Worm (Caenorhabditis elegans) whole organism, L1 larva: Measurements from ENCODE around the gene sel-2.

Experiments used
- C16A3.4 ChIP-seq: fragments of 150-350 bp; optimal IDR thresholded peaks from 2 replicates; lab custom pipeline; 2014; ENCODE audit warnings: missing biosample characterization, missing genetic modification characterization
- C34B4.2 ChIP-seq: sonication (generic microtip); optimal IDR thresholded peaks from 2 replicates; lab custom pipeline; 2017; ENCODE audit warnings: mild to moderate bottlenecking, missing genetic modification characterization, missing compliant biosample characterization
- Y116A8C.19 ChIP-seq: sonication (generic microtip); optimal IDR thresholded peaks from 2 replicates; lab custom pipeline; 2016; ENCODE audit warnings: missing compliant biosample characterization, missing genetic modification characterization, borderline replicate concordance
- aly-2 ChIP-seq: fragments of 150-350 bp; optimal IDR thresholded peaks from 2 replicates; lab custom pipeline; 2014; ENCODE audit warnings: missing biosample characterization, missing genetic modification characterization
- blmp-1 ChIP-seq: fragments of 150-350 bp; optimal IDR thresholded peaks from 2 replicates; lab custom pipeline; 2014; ENCODE audit warnings: missing biosample characterization, missing genetic modification characterization
- ceh-82 ChIP-seq, 3 experiments: fragments of 150-350 bp in 1 of 3; sonication (generic microtip) in 2 of 3; optimal IDR thresholded peaks; 2 replicates each; lab custom pipeline; 2014 to 2017; ENCODE audit warnings: missing biosample characterization in 3 of 3, missing genetic modification characterization in 3 of 3
- dpl-1 ChIP-seq, 3 experiments: fragments of 150-350 bp in 2 of 3; sonication (generic microtip) in 1 of 3; optimal IDR thresholded peaks; 2 replicates each; lab custom pipeline; 2014 to 2017; ENCODE audit warnings: missing biosample characterization in 3 of 3, missing genetic modification characterization in 3 of 3, missing genetic modification reagents in 3 of 3
- dsc-1 ChIP-seq: sonication (generic microtip); optimal IDR thresholded peaks from 2 replicates; lab custom pipeline; 2016; ENCODE audit warnings: mild to moderate bottlenecking, missing genetic modification characterization, missing compliant biosample characterization
- efl-3 ChIP-seq: fragments of 200-800 bp; sonication (Bioruptor generic); optimal IDR thresholded peaks from 2 replicates; lab custom pipeline; 2018; ENCODE audit warnings: mild to moderate bottlenecking, missing genetic modification characterization, missing compliant biosample characterization
- egl-27 ChIP-seq, 2 experiments: fragments of 150-350 bp in 1 of 2; sonication (generic microtip); optimal IDR thresholded peaks; 3 replicates each; lab custom pipeline; 2017 to 2018; ENCODE audit warnings: missing biosample characterization in 2 of 2, missing genetic modification characterization in 2 of 2, missing genetic modification reagents in 2 of 2
- elt-2 ChIP-seq: sonication (generic microtip); optimal IDR thresholded peaks from 2 replicates; lab custom pipeline; 2016; ENCODE audit warnings: missing genetic modification characterization, mild to moderate bottlenecking, inconsistent platforms, missing compliant biosample characterization, missing genetic modification reagents
- fkh-4 ChIP-seq: sonication (generic microtip); optimal IDR thresholded peaks from 2 replicates; lab custom pipeline; 2016; ENCODE audit warnings: missing compliant biosample characterization, missing genetic modification characterization, borderline replicate concordance
- grh-1 ChIP-seq: fragments of 200-800 bp; sonication (Bioruptor generic); IDR thresholded peaks from 2 replicates; pipeline ENCODE4 v1.3.6; 2022; ENCODE audit warnings: missing genetic modification reagents, missing genetic modification characterization, missing compliant biosample characterization
- hlh-17 ChIP-seq: fragments of 200-800 bp; sonication (Bioruptor generic); optimal IDR thresholded peaks from 2 replicates; lab custom pipeline; 2018; ENCODE audit warnings: missing genetic modification characterization, mild to moderate bottlenecking, missing compliant biosample characterization, moderate library complexity, borderline replicate concordance
- hlh-4 ChIP-seq: sonication (generic microtip); optimal IDR thresholded peaks from 2 replicates; lab custom pipeline; 2016; ENCODE audit warnings: mild to moderate bottlenecking, missing genetic modification characterization, missing compliant biosample characterization
- hpl-2 ChIP-seq: fragments of 150-350 bp; optimal IDR thresholded peaks from 2 replicates; lab custom pipeline; 2014; ENCODE audit warnings: missing biosample characterization, missing genetic modification reagents, missing genetic modification characterization
- isw-1 ChIP-seq: fragments of 200-800 bp; sonication (Bioruptor generic); IDR thresholded peaks from 2 replicates; pipeline ENCODE4 v1.3.6; 2022; ENCODE audit warnings: missing genetic modification characterization, missing compliant biosample characterization
- jun-1 ChIP-seq: fragments of 150-350 bp; optimal IDR thresholded peaks from 2 replicates; lab custom pipeline; 2014; ENCODE audit warnings: missing biosample characterization, missing genetic modification reagents, missing genetic modification characterization
- lin-14 ChIP-seq: fragments of 200-800 bp; sonication (Bioruptor generic); optimal IDR thresholded peaks from 2 replicates; lab custom pipeline; 2018; ENCODE audit warnings: mild to moderate bottlenecking, missing genetic modification characterization, moderate library complexity, missing compliant biosample characterization
- lin-35 ChIP-seq, 2 experiments: fragments of 150-350 bp; optimal IDR thresholded peaks; 2 replicates each; lab custom pipeline; 2014; ENCODE audit warnings: missing biosample characterization in 2 of 2, missing genetic modification characterization in 2 of 2, missing genetic modification reagents in 2 of 2
- lin-39 ChIP-seq: fragments of 150-350 bp; optimal IDR thresholded peaks from 2 replicates; lab custom pipeline; 2014; ENCODE audit warnings: missing biosample characterization, missing genetic modification reagents, missing genetic modification characterization
- lsy-2 ChIP-seq, 2 experiments: fragments of 150-350 bp; optimal IDR thresholded peaks; 2 replicates each; lab custom pipeline; 2014; ENCODE audit warnings: missing biosample characterization in 2 of 2, missing genetic modification characterization in 2 of 2
- mab-9 ChIP-seq: fragments of 200-800 bp; sonication (Bioruptor generic); IDR thresholded peaks from 2 replicates; pipeline ENCODE4 v1.3.6; 2022; ENCODE audit warnings: missing genetic modification reagents, missing genetic modification characterization, missing compliant biosample characterization
- mdl-1 ChIP-seq, 2 experiments: fragments of 150-350 bp; optimal IDR thresholded peaks; 2 replicates each; lab custom pipeline; 2014 to 2017; ENCODE audit warnings: missing biosample characterization in 2 of 2, missing genetic modification characterization in 2 of 2, inconsistent platforms in 1 of 2
- mep-1 ChIP-seq: fragments of 150-350 bp; optimal IDR thresholded peaks from 2 replicates; lab custom pipeline; 2014; ENCODE audit warnings: missing biosample characterization, missing genetic modification characterization
- nhr-19 ChIP-seq: fragments of 200-800 bp; sonication (Bioruptor generic); conservative IDR thresholded peaks from 2 replicates; pipeline ENCODE4 v1.3.6; 2022; ENCODE audit warnings: missing genetic modification characterization, missing compliant biosample characterization
- nhr-20 ChIP-seq: sonication (generic microtip); optimal IDR thresholded peaks from 2 replicates; lab custom pipeline; 2016; ENCODE audit warnings: mild to moderate bottlenecking, missing genetic modification characterization, missing compliant biosample characterization
- nhr-237 ChIP-seq: fragments of 150-350 bp; optimal IDR thresholded peaks from 2 replicates; lab custom pipeline; 2014; ENCODE audit warnings: missing biosample characterization, missing genetic modification characterization
- nhr-47 ChIP-seq: sonication (generic microtip); optimal IDR thresholded peaks from 2 replicates; lab custom pipeline; 2016; ENCODE audit warnings: mild to moderate bottlenecking, missing genetic modification characterization, moderate library complexity, missing compliant biosample characterization
- nhr-76 ChIP-seq: sonication (generic microtip); optimal IDR thresholded peaks from 2 replicates; lab custom pipeline; 2017; ENCODE audit warnings: missing biosample characterization, missing genetic modification characterization
- nhr-77 ChIP-seq: fragments of 150-350 bp; optimal IDR thresholded peaks from 2 replicates; lab custom pipeline; 2014; ENCODE audit warnings: missing biosample characterization, missing genetic modification characterization
- nhr-84 ChIP-seq: sonication (generic microtip); optimal IDR thresholded peaks from 2 replicates; lab custom pipeline; 2017; ENCODE audit warnings: missing biosample characterization, missing genetic modification characterization
- nhr-85 ChIP-seq: sonication (generic microtip); peaks from one replicate; lab custom pipeline; 2016; ENCODE audit warnings: missing genetic modification characterization, inconsistent platforms, missing compliant biosample characterization
- pqm-1 ChIP-seq: sonication (generic microtip); optimal IDR thresholded peaks from 3 replicates; lab custom pipeline; 2017; ENCODE audit warnings: missing biosample characterization, missing genetic modification characterization
- rnt-1 ChIP-seq: sonication (generic microtip); optimal IDR thresholded peaks from 2 replicates; lab custom pipeline; 2016; ENCODE audit warnings: mild to moderate bottlenecking, missing genetic modification characterization, moderate library complexity, missing compliant biosample characterization
- snpc-4 ChIP-seq: fragments of 150-350 bp; optimal IDR thresholded peaks from 2 replicates; lab custom pipeline; 2014; ENCODE audit warnings: missing biosample characterization, missing genetic modification characterization
- snu-23 ChIP-seq: sonication (generic microtip); optimal IDR thresholded peaks from 2 replicates; lab custom pipeline; 2016; ENCODE audit warnings: missing genetic modification characterization, missing compliant biosample characterization
- tlp-1 ChIP-seq: fragments of 150-350 bp; optimal IDR thresholded peaks from 2 replicates; lab custom pipeline; 2014; ENCODE audit warnings: missing biosample characterization, missing genetic modification characterization
- unc-86 ChIP-seq: sonication (generic microtip); optimal IDR thresholded peaks from 2 replicates; lab custom pipeline; 2016; ENCODE audit warnings: missing genetic modification characterization, missing compliant biosample characterization
- zag-1 ChIP-seq: fragments of 150-350 bp; optimal IDR thresholded peaks from 2 replicates; lab custom pipeline; 2014; ENCODE audit warnings: missing biosample characterization, missing genetic modification characterization
- zip-4 ChIP-seq: fragments of 200-800 bp; sonication (Bioruptor generic); optimal IDR thresholded peaks from 2 replicates; lab custom pipeline; 2018; ENCODE audit warnings: mild to moderate bottlenecking, missing genetic modification characterization, moderate library complexity, missing compliant biosample characterization
- ztf-11 ChIP-seq, 2 experiments: sonication (generic microtip); optimal IDR thresholded peaks; 2 replicates each; lab custom pipeline; 2016 to 2017; ENCODE audit warnings: missing genetic modification characterization in 2 of 2, missing biosample characterization in 1 of 2, missing compliant biosample characterization in 1 of 2

Gene sel-2

ce11 chrIII:4649363-4649768 is 37.2 kb upstream of the sel-2 start (continued):
- TF ChIP-seq nhr-237 (tag; lab: Kevin White, UChicago) (peak; percentile 77), isw-1 (GFP tag; lab: Robert Waterston, UW) (peak; percentile 81), zip-4 (GFP tag; lab: Kevin White, UChicago) (peak; percentile 65), pqm-1 (tag; lab: Kevin White, UChicago) (peak; percentile 40), rnt-1 (tag; lab: Kevin White, UChicago) (peak; percentile 90), snu-23 (peak; percentile 98), nhr-20 (tag; lab: Kevin White, UChicago) (peak; percentile 98), mab-9 (GFP tag; lab: Robert Waterston, UW) (peak; percentile 73), unc-86 (peak; percentile 89), fkh-4 (tag; lab: Kevin White, UChicago) (peak; percentile 44), aly-2 (tag; lab: Kevin White, UChicago) (no peak), hlh-4 (tag; lab: Kevin White, UChicago) (no peak), blmp-1 (tag; lab: Kevin White, UChicago) (peak; percentile 84), zag-1 (tag; lab: Kevin White, UChicago) (no peak), lsy-2 (tag; optimal IDR thresholded peaks at IDR 0.05; lab: Kevin White, UChicago) (peak; percentile 83 to 95), grh-1 (peak; percentile 69), lin-39 (tag; lab: Kevin White, UChicago) (peak; percentile 7), mdl-1 (tag; optimal IDR thresholded peaks at IDR 0.05; lab: Kevin White, UChicago) (peak; percentile 94 to 100), C34B4.2 (tag; lab: Kevin White, UChicago) (no peak), nhr-19 (GFP tag; lab: Robert Waterston, UW) (peak; percentile 92), egl-27 (tag; optimal IDR thresholded peaks at IDR 0.05; lab: Kevin White, UChicago) (peak; percentile 84 to 85), nhr-77 (tag; lab: Kevin White, UChicago) (peak; percentile 95), tlp-1 (tag; lab: Kevin White, UChicago) (no peak), nhr-84 (tag; lab: Kevin White, UChicago) (no peak), nhr-85 (peak; percentile 99), hlh-17 (no peak), ztf-11 (tag; optimal IDR thresholded peaks at IDR 0.05; lab: Kevin White, UChicago) (peak in 1 of 2 experiments; percentile 30), mep-1 (tag; lab: Kevin White, UChicago) (peak; percentile 96), elt-2 (peak; percentile 90), nhr-76 (tag; lab: Kevin White, UChicago) (peak; percentile 55), efl-3 (GFP tag; lab: Kevin White, UChicago) (no peak), snpc-4 (peak; percentile 76)

- TF ChIP-seq lin-35 (GFP tag; optimal IDR thresholded peaks at IDR 0.05; lab: Kevin White, UChicago) = no peak
- no peak for TF ChIP-seq Y116A8C.19 (tag; lab: Kevin White, UChicago)
- TF ChIP-seq nhr-47 = no peak
- no peak for TF ChIP-seq hpl-2 (GFP tag; lab: Kevin White, UChicago)
- no peak for TF ChIP-seq C16A3.4
- no peak for TF ChIP-seq lin-14 (GFP tag; lab: Kevin White, UChicago)
- no peak for TF ChIP-seq dpl-1 (GFP tag; optimal IDR thresholded peaks at IDR 0.05; lab: Kevin White, UChicago)
Observed at ce11 chrIII:4647878-4648277, 35.7 kb upstream of the sel-2 start, which contains the start of gene T23F11.6. TSS of gene T23F11.6 (minus strand) at chrIII:4647922.

- TF ChIP-seq dsc-1 (tag; lab: Kevin White, UChicago) (peak; percentile 94), jun-1 (tag; lab: Kevin White, UChicago) (no peak), ceh-82 (tag; optimal IDR thresholded peaks at IDR 0.05; lab: Kevin White, UChicago) (no peak), fkh-4 (tag; lab: Kevin White, UChicago) (peak; percentile 71)
- TF ChIP-seq, all 84 proteins: peak for 2
Observed at ce11 chrIII:4647341-4647740, 35.2 kb upstream of the sel-2 start.
